Worm (Caenorhabditis elegans) whole organism, young adult: ENCODE results near the gene glod-4.

ENCODE experiments used
- aptf-3 ChIP-seq: fragments of 200-800 bp; sonication (Bioruptor generic); IDR thresholded peaks from 2 replicates; pipeline ENCODE4 v1.3.6; 2022; ENCODE audit warnings: missing genetic modification characterization, missing compliant biosample characterization
- die-1 ChIP-seq: sonication (generic microtip); optimal IDR thresholded peaks from 2 replicates; lab custom pipeline; 2016; ENCODE audit warnings: missing genotype, mild to moderate bottlenecking, missing genetic modification characterization, missing compliant biosample characterization
- hrde-1 ChIP-seq: sonication (generic microtip); optimal IDR thresholded peaks from 2 replicates; lab custom pipeline; 2016; ENCODE audit warnings: missing genetic modification characterization, mild to moderate bottlenecking, missing compliant biosample characterization, moderate library complexity, missing genotype, missing genetic modification reagents, borderline replicate concordance
- lir-1 ChIP-seq: fragments of 200-800 bp; sonication (Bioruptor generic); conservative IDR thresholded peaks from 2 replicates; pipeline ENCODE4 v1.3.6; 2022; ENCODE audit warnings: missing genetic modification reagents, missing genetic modification characterization, missing compliant biosample characterization
- sea-2 ChIP-seq: fragments of 200-800 bp; sonication (Bioruptor generic); IDR thresholded peaks from 2 replicates; pipeline ENCODE4 v1.3.6; 2022; ENCODE audit warnings: missing genetic modification characterization, missing compliant biosample characterization
- snpc-4 ChIP-seq, 5 experiments: fragments of 150-350 bp in 1 of 5; sonication (generic microtip) in 4 of 5; optimal IDR thresholded peaks; 2 replicates each; lab custom pipeline; 2014 to 2018; ENCODE audit warnings: missing genetic modification characterization in 5 of 5, missing biosample characterization in 3 of 5, antibody characterized with exemption in 2 of 5, mild to moderate bottlenecking in 2 of 5, missing compliant biosample characterization in 2 of 5, missing genotype in 2 of 5, moderate library complexity in 2 of 5, missing genetic modification reagents in 1 of 5
- somi-1 ChIP-seq: fragments of 200-800 bp; sonication (Bioruptor generic); optimal IDR thresholded peaks from 2 replicates; lab custom pipeline; 2018; ENCODE audit warnings: mild to moderate bottlenecking, missing genetic modification characterization, missing compliant biosample characterization
- unc-62 ChIP-seq: fragments of 150-350 bp; optimal IDR thresholded peaks from 2 replicates; lab custom pipeline; 2014; ENCODE audit warnings: missing biosample characterization, missing genetic modification reagents, missing genetic modification characterization

DNA sequence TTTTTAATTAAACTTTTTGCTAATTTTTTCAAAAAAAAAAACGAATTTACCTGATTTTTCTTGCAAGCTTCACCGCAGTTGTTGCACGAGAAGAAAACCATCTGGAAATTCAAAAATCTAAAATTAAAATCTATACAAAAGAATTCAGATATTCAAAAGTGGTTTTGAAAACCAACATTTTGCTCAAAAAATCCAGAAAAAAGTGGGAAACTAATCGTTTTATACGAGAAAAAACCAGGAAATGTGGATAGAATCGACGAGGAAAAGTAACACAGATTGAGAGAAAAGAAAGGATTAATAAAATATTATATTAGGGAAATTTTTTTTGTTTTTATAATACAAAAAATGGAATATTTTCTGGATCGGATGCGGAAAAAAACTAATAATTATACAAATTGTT, 10.7 kb downstream of the glod-4 start, which contains the start of gene C16C10.8:
- no peak for TF ChIP-seq somi-1
- no peak for TF ChIP-seq die-1 (tag; lab: Kevin White, UChicago)
- TF ChIP-seq sea-2 (GFP tag; lab: Robert Waterston, UW), result no peak
- no peak for TF ChIP-seq hrde-1 (tag; lab: Kevin White, UChicago)
- TF ChIP-seq unc-62 (GFP tag; lab: Kevin White, UChicago), result no peak
- TF ChIP-seq aptf-3 (GFP tag; lab: Robert Waterston, UW), result no peak
- no peak for TF ChIP-seq snpc-4 (GFP tag; optimal IDR thresholded peaks at IDR 0.05; lab: Kevin White, UChicago)
- no peak for TF ChIP-seq snpc-4 (tag; optimal IDR thresholded peaks at IDR 0.05; lab: Kevin White, UChicago)
- TF ChIP-seq lir-1, result no peak
